Fruit fly (Drosophila melanogaster) whole organism, embryonic: ENCODE measurements around the gene CalpB.

Experiments
- Adf1 ChIP-seq: fragments of 200-800 bp; sonication (Bioruptor generic); IDR thresholded peaks from 2 replicates; pipeline ENCODE4 v1.3.6; 2022; ENCODE audit warnings: missing biosample characterization, missing genetic modification characterization
- BEAF-32 ChIP-seq: fragments of 200-800 bp; sonication (Bioruptor generic); optimal IDR thresholded peaks from 3 replicates; lab custom pipeline; 2017; ENCODE audit warnings: missing biosample characterization, missing genetic modification characterization, mild to moderate bottlenecking, moderate library complexity, missing genetic modification reagents
- CG14050 ChIP-seq: fragments of 200-800 bp; sonication (Bioruptor generic); IDR thresholded peaks from 3 replicates; pipeline ENCODE4 v1.3.6; 2022; ENCODE audit warnings: missing biosample characterization, missing genetic modification characterization
- CG14965 ChIP-seq: fragments of 200-800 bp; sonication (Bioruptor generic); optimal IDR thresholded peaks from 2 replicates; lab custom pipeline; 2016; ENCODE audit warnings: missing biosample characterization, missing genetic modification characterization, borderline replicate concordance
- CG15269 ChIP-seq: fragments of 200-800 bp; sonication (Bioruptor generic); optimal IDR thresholded peaks from 2 replicates; lab custom pipeline; 2018; ENCODE audit warnings: missing biosample characterization, mild to moderate bottlenecking, missing genetic modification characterization, moderate library complexity
- CG17568 ChIP-seq: fragments of 200-800 bp; sonication (Bioruptor generic); optimal IDR thresholded peaks from 2 replicates; lab custom pipeline; 2018; ENCODE audit warnings: missing biosample characterization, mild to moderate bottlenecking, missing genetic modification characterization, moderate library complexity
- CG17829 ChIP-seq: fragments of 200-800 bp; optimal IDR thresholded peaks from 2 replicates; lab custom pipeline; 2019; ENCODE audit warnings: missing biosample characterization, mild to moderate bottlenecking, missing genetic modification characterization, moderate library complexity
- CG18262 ChIP-seq: fragments of 200-800 bp; optimal IDR thresholded peaks from 3 replicates; lab custom pipeline; 2019; ENCODE audit warnings: missing biosample characterization, mild to moderate bottlenecking, missing genetic modification characterization, moderate library complexity
- CG1832 ChIP-seq: fragments of 200-800 bp; sonication (Bioruptor generic); optimal IDR thresholded peaks from 2 replicates; lab custom pipeline; 2017; ENCODE audit warnings: missing biosample characterization, mild to moderate bottlenecking, missing genetic modification characterization, inconsistent platforms
- CG42726 ChIP-seq: fragments of 200-800 bp; sonication (Bioruptor generic); IDR thresholded peaks from 2 replicates; pipeline ENCODE4 v1.3.6; 2022; ENCODE audit warnings: missing biosample characterization, missing genetic modification characterization; ENCODE audit not compliant: partially characterized antibody
- CG4404 ChIP-seq: fragments of 200-800 bp; sonication (Bioruptor generic); IDR thresholded peaks from 2 replicates; pipeline ENCODE4 v1.3.6; 2022; ENCODE audit warnings: missing biosample characterization, missing genetic modification characterization
- CG4424 ChIP-seq: fragments of 200-800 bp; sonication (Bioruptor generic); optimal IDR thresholded peaks from 3 replicates; lab custom pipeline; 2016; ENCODE audit warnings: missing biosample characterization, missing genetic modification characterization
- CG4617 ChIP-seq: fragments of 200-800 bp; sonication (Bioruptor generic); optimal IDR thresholded peaks from 3 replicates; lab custom pipeline; 2016; ENCODE audit warnings: missing biosample characterization, missing genetic modification characterization, borderline replicate concordance
- CG6272 ChIP-seq: fragments of 200-800 bp; sonication (Bioruptor generic); IDR thresholded peaks from 2 replicates; pipeline ENCODE4 v1.3.6; 2022; ENCODE audit warnings: missing biosample characterization, missing genetic modification characterization
- CG6683 ChIP-seq: fragments of 200-800 bp; sonication (Bioruptor generic); optimal IDR thresholded peaks from 2 replicates; lab custom pipeline; 2017; ENCODE audit warnings: missing biosample characterization, mild to moderate bottlenecking, missing genetic modification characterization, missing genetic modification reagents
- CG7987 ChIP-seq: fragments of 200-800 bp; sonication (Bioruptor generic); optimal IDR thresholded peaks from 2 replicates; lab custom pipeline; 2018; ENCODE audit warnings: missing biosample characterization, mild to moderate bottlenecking, missing genetic modification characterization, moderate library complexity
- CG8765 ChIP-seq: fragments of 200-800 bp; sonication (Bioruptor generic); IDR thresholded peaks from 2 replicates; pipeline ENCODE4 v1.3.6; 2022; ENCODE audit warnings: missing biosample characterization, missing genetic modification characterization
- CG8944 ChIP-seq: fragments of 200-800 bp; sonication (Bioruptor generic); optimal IDR thresholded peaks from 3 replicates; lab custom pipeline; 2016; ENCODE audit warnings: missing biosample characterization, missing genetic modification characterization
- CG9437 ChIP-seq: fragments of 200-800 bp; sonication (Bioruptor generic); optimal IDR thresholded peaks from 2 replicates; lab custom pipeline; 2018; ENCODE audit warnings: missing biosample characterization, mild to moderate bottlenecking, missing genetic modification characterization
- CG9932 ChIP-seq: fragments of 200-800 bp; sonication (Bioruptor generic); IDR thresholded peaks from 2 replicates; pipeline ENCODE4 v1.3.6; 2022; ENCODE audit warnings: missing biosample characterization, missing genetic modification characterization
- Chrac-16 ChIP-seq: fragments of 200-800 bp; sonication (Bioruptor generic); optimal IDR thresholded peaks from 3 replicates; lab custom pipeline; 2016; ENCODE audit warnings: missing biosample characterization, missing genetic modification characterization
- CrebB ChIP-seq: fragments of 200-800 bp; sonication (Bioruptor generic); optimal IDR thresholded peaks from 3 replicates; lab custom pipeline; 2018; ENCODE audit warnings: missing biosample characterization, mild to moderate bottlenecking, missing genetic modification characterization
- D ChIP-seq, 2 experiments: fragments of 200-800 bp in 1 of 2; fragments of >200 bp in 1 of 2; sonication (Bioruptor generic) in 1 of 2; optimal IDR thresholded peaks; 2 replicates in 1 of 2; 3 replicates in 1 of 2; lab custom pipeline; 2017; ENCODE audit warnings: mild to moderate bottlenecking in 1 of 2, missing biosample characterization in 1 of 2, missing genetic modification characterization in 1 of 2, missing genetic modification reagents in 1 of 2
- E2f2 ChIP-seq: fragments of 200-800 bp; sonication (Bioruptor generic); IDR thresholded peaks from 2 replicates; pipeline ENCODE4 v1.3.6; 2022; ENCODE audit warnings: missing biosample characterization, missing genetic modification characterization
- Gsc ChIP-seq: fragments of 200-800 bp; sonication (Bioruptor generic); IDR thresholded peaks from 2 replicates; pipeline ENCODE4 v1.3.6; 2022; ENCODE audit warnings: missing biosample characterization, missing genetic modification characterization
- Hr3 ChIP-seq: fragments of 200-800 bp; sonication (Bioruptor generic); optimal IDR thresholded peaks from 3 replicates; lab custom pipeline; 2016; ENCODE audit warnings: missing biosample characterization, missing genetic modification characterization
- MESR4 ChIP-seq: fragments of 200-800 bp; sonication (Bioruptor generic); optimal IDR thresholded peaks from 2 replicates; lab custom pipeline; 2018; ENCODE audit warnings: missing biosample characterization, mild to moderate bottlenecking, missing genetic modification characterization, moderate library complexity
- Meics ChIP-seq: fragments of 200-800 bp; sonication (Bioruptor generic); optimal IDR thresholded peaks from 2 replicates; lab custom pipeline; 2017; ENCODE audit warnings: missing biosample characterization, mild to moderate bottlenecking, missing genetic modification characterization
- NC2β ChIP-seq: fragments of 200-800 bp; sonication (Bioruptor generic); optimal IDR thresholded peaks from 2 replicates; lab custom pipeline; 2016; ENCODE audit warnings: missing biosample characterization, missing genetic modification characterization
- Oaz ChIP-seq: fragments of 200-800 bp; sonication (Bioruptor generic); IDR thresholded peaks from 2 replicates; pipeline ENCODE4 v1.3.6; 2022; ENCODE audit warnings: missing biosample characterization, missing genetic modification characterization
- Opbp ChIP-seq: fragments of 200-800 bp; sonication (Bioruptor generic); IDR thresholded peaks from 3 replicates; pipeline ENCODE4 v1.3.6; 2022; ENCODE audit warnings: missing biosample characterization, missing genetic modification characterization; ENCODE audit not compliant: partially characterized antibody
- Spps ChIP-seq: fragments of 200-800 bp; sonication (Bioruptor generic); optimal IDR thresholded peaks from 2 replicates; lab custom pipeline; 2018; ENCODE audit warnings: missing biosample characterization, mild to moderate bottlenecking, missing genetic modification characterization
- Xbp1 ChIP-seq: fragments of 200-800 bp; sonication (Bioruptor generic); optimal IDR thresholded peaks from 3 replicates; lab custom pipeline; 2016; ENCODE audit warnings: missing biosample characterization, mild to moderate bottlenecking, missing genetic modification characterization
- cad ChIP-seq: fragments of >200 bp; optimal IDR thresholded peaks from 2 replicates; lab custom pipeline; 2017; ENCODE audit warnings: missing biosample characterization, missing genetic modification characterization
- cato ChIP-seq: fragments of 200-800 bp; sonication (Bioruptor generic); optimal IDR thresholded peaks from 2 replicates; lab custom pipeline; 2016; ENCODE audit warnings: missing biosample characterization, missing genetic modification characterization, borderline replicate concordance
- ci ChIP-seq: fragments of 200-800 bp; sonication (Bioruptor generic); IDR thresholded peaks from 3 replicates; pipeline ENCODE4 v1.3.6; 2022; ENCODE audit warnings: missing biosample characterization, missing genetic modification characterization
- dimm ChIP-seq: fragments of 200-800 bp; sonication (Bioruptor generic); IDR thresholded peaks from 2 replicates; pipeline ENCODE4 v1.3.6; 2022; ENCODE audit warnings: missing biosample characterization, missing genetic modification characterization
- grn ChIP-seq: fragments of 200-800 bp; sonication (Bioruptor generic); optimal IDR thresholded peaks from 3 replicates; lab custom pipeline; 2017; ENCODE audit warnings: missing biosample characterization, missing genetic modification characterization
- hkb ChIP-seq, 2 experiments: fragments of 200-800 bp in 1 of 2; fragments of >200 bp in 1 of 2; sonication (Bioruptor generic) in 1 of 2; IDR thresholded peaks in 1 of 2; optimal IDR thresholded peaks in 1 of 2; 2 replicates each; pipeline versions ENCODE4 v1.3.6 to Lab custom; 2017 to 2022; ENCODE audit warnings: missing biosample characterization in 1 of 2, missing genetic modification characterization in 1 of 2
- jigr1 ChIP-seq: fragments of 200-800 bp; sonication (Bioruptor generic); IDR thresholded peaks from 3 replicates; pipeline ENCODE4 v1.3.6; 2022; ENCODE audit warnings: missing biosample characterization, missing genetic modification characterization
- jumu ChIP-seq: fragments of 200-800 bp; sonication (Bioruptor generic); optimal IDR thresholded peaks from 3 replicates; lab custom pipeline; 2016; ENCODE audit warnings: missing biosample characterization, missing genetic modification characterization
- ro ChIP-seq: fragments of 200-800 bp; sonication (Bioruptor generic); IDR thresholded peaks from 2 replicates; pipeline ENCODE4 v1.3.6; 2022; ENCODE audit warnings: missing biosample characterization, missing genetic modification characterization
- sens ChIP-seq: fragments of 200-800 bp; sonication (Bioruptor generic); peaks from one replicate; lab custom pipeline; 2016; ENCODE audit warnings: missing biosample characterization, missing genetic modification characterization
- so ChIP-seq: fragments of 200-800 bp; sonication (Bioruptor generic); IDR thresholded peaks from 3 replicates; pipeline ENCODE4 v1.3.6; 2022; ENCODE audit warnings: missing biosample characterization, missing genetic modification characterization
- stc ChIP-seq: fragments of 200-800 bp; sonication (Bioruptor generic); IDR thresholded peaks from 2 replicates; pipeline ENCODE4 v1.3.6; 2022; ENCODE audit warnings: missing biosample characterization, missing genetic modification characterization
- ttk ChIP-seq: fragments of 200-800 bp; sonication (Bioruptor generic); IDR thresholded peaks from 2 replicates; pipeline ENCODE4 v2.1.2; 2022; ENCODE audit warnings: missing biosample characterization, missing genetic modification characterization
- unpg ChIP-seq: fragments of 200-800 bp; sonication (Bioruptor generic); optimal IDR thresholded peaks from 3 replicates; lab custom pipeline; 2018; ENCODE audit warnings: missing biosample characterization, mild to moderate bottlenecking, missing genetic modification characterization, moderate library complexity
- vnd ChIP-seq: fragments of 200-800 bp; sonication (Bioruptor generic); IDR thresholded peaks from 3 replicates; pipeline ENCODE4 v1.3.6; 2022; ENCODE audit warnings: missing biosample characterization, missing genetic modification characterization; ENCODE audit not compliant: partially characterized antibody

The CalpB gene

dm6 chr3L:9856430-9857218 lies 31.9 kb upstream of the CalpB start (continued):
- peak; percentile 92 for TF ChIP-seq unpg
- peak; percentile 23 for TF ChIP-seq CG4617
- peak; percentile 65 for TF ChIP-seq cato
- TF ChIP-seq Meics (GFP tag; lab: Kevin White, UChicago), result peak; percentile 69
- TF ChIP-seq D (optimal IDR thresholded peaks at IDR 0.05; lab: Kevin White, UChicago), result no peak
- TF ChIP-seq D (GFP tag; optimal IDR thresholded peaks at IDR 0.05; lab: Kevin White, UChicago), result peak; percentile 80
- TF ChIP-seq Oaz (GFP tag; lab: Robert Waterston, UW), result no peak
- peak; percentile 78 for TF ChIP-seq Xbp1 (GFP tag; lab: Kevin White, UChicago)
- peak; percentile 80 for TF ChIP-seq CG8765
- peak; percentile 84 for TF ChIP-seq sens (GFP tag; lab: Kevin White, UChicago)
- peak; percentile 39; the same call in 1 of the 3 replicates for TF ChIP-seq CG14050 (GFP tag; lab: Robert Waterston, UW)
- peak; percentile 92 for TF ChIP-seq CG18262 (tag; lab: Kevin White, UChicago)
- peak; percentile 89 for TF ChIP-seq CG4404 (GFP tag; lab: Robert Waterston, UW)
- TF ChIP-seq CG42726 (GFP tag; lab: Robert Waterston, UW), result no peak
- TF ChIP-seq CG9932 (GFP tag; lab: Robert Waterston, UW), result peak; percentile 52; the same call in 1 of the 2 replicates
- TF ChIP-seq ro (GFP tag; lab: Robert Waterston, UW), result peak; percentile 66
- TF ChIP-seq CG17568 (GFP tag; lab: Kevin White, UChicago), result peak; percentile 57
- peak; percentile 95 for TF ChIP-seq CG17829 (tag; lab: Kevin White, UChicago)
- TF ChIP-seq grn (GFP tag; lab: Kevin White, UChicago), result no peak
- no peak for TF ChIP-seq Adf1 (GFP tag; lab: Robert Waterston, UW)
- TF ChIP-seq CG4424 (GFP tag; lab: Kevin White, UChicago), result peak; percentile 73
- TF ChIP-seq jumu (GFP tag; lab: Kevin White, UChicago), result no peak
- TF ChIP-seq ttk (GFP tag; lab: Robert Waterston, UW), result peak; percentile 85
- TF ChIP-seq CG14965 (GFP tag; lab: Kevin White, UChicago), result no peak
- TF ChIP-seq vnd (GFP tag; lab: Robert Waterston, UW), result no peak
- peak; percentile 69; the same call in 1 of the 2 replicates for TF ChIP-seq CG6272 (GFP tag; lab: Robert Waterston, UW)
- TF ChIP-seq CG7987 (GFP tag; lab: Kevin White, UChicago), result no peak
- peak; percentile 82; the same call in 1 of the 3 replicates for TF ChIP-seq ci (GFP tag; lab: Robert Waterston, UW)
- peak; percentile 74 for TF ChIP-seq Chrac-16
- TF ChIP-seq so (GFP tag; lab: Robert Waterston, UW), result peak; percentile 80; the same call in 2 of the 3 replicates
- TF ChIP-seq E2f2 (GFP tag; lab: Robert Waterston, UW), result peak; percentile 37
- no peak for TF ChIP-seq CG1832 (GFP tag; lab: Kevin White, UChicago)
- TF ChIP-seq MESR4 (GFP tag; lab: Kevin White, UChicago), result no peak
- TF ChIP-seq stc (GFP tag; lab: Robert Waterston, UW), result peak; percentile 92
- no peak for TF ChIP-seq hkb (optimal IDR thresholded peaks at IDR 0.05; lab: Kevin White, UChicago)
- peak; percentile 83 for TF ChIP-seq hkb (GFP tag; IDR thresholded peaks at IDR 0.05; lab: Robert Waterston, UW)
- no peak for TF ChIP-seq NC2β (GFP tag; lab: Kevin White, UChicago)
- peak; percentile 92 for TF ChIP-seq Spps (tag; lab: Kevin White, UChicago)
- TF ChIP-seq CG9437, result peak; percentile 83
- no peak for TF ChIP-seq cad
- peak; percentile 48 for TF ChIP-seq CrebB (tag; lab: Kevin White, UChicago)
- 0 out of 3 replicates have a peak, but pooled peaks have one; percentile 37 for TF ChIP-seq jigr1 (GFP tag; lab: Robert Waterston, UW)
- no peak for TF ChIP-seq BEAF-32 (GFP tag; lab: Kevin White, UChicago)
- TF ChIP-seq Opbp (GFP tag; lab: Robert Waterston, UW), result no peak
- peak; percentile 29 for TF ChIP-seq CG6683 (GFP tag; lab: Kevin White, UChicago)
- TF ChIP-seq dimm (GFP tag; lab: Robert Waterston, UW), result peak; percentile 57
- TF ChIP-seq CG8944, result no peak
- TF ChIP-seq Gsc (GFP tag; lab: Robert Waterston, UW), result no peak; the same call in 1 of the 2 replicates
- peak; percentile 80 for TF ChIP-seq CG15269
- TF ChIP-seq Hr3 (GFP tag; lab: Kevin White, UChicago), result peak; percentile 71
